Fruit fly (Drosophila melanogaster) whole organism, embryonic: ENCODE results near the gene CG10584.
A peak's percentile ranks its signal among the peaks of the same experiment; 100 is the strongest.

Experiments used
- Bgb ChIP-seq: fragments of 200-800 bp; sonication (Bioruptor generic); IDR thresholded peaks from 2 replicates; pipeline ENCODE4 v1.3.6; 2022; ENCODE audit warnings: missing biosample characterization, missing genetic modification characterization; ENCODE audit not compliant: partially characterized antibody
- CG10321 ChIP-seq: fragments of 200-800 bp; sonication (Bioruptor generic); IDR thresholded peaks from 2 replicates; pipeline ENCODE4 v1.3.6; 2022; ENCODE audit warnings: missing biosample characterization, missing genetic modification characterization
- CG10543 ChIP-seq: fragments of 200-800 bp; sonication (Bioruptor generic); optimal IDR thresholded peaks from 3 replicates; lab custom pipeline; 2017; ENCODE audit warnings: missing biosample characterization, mild to moderate bottlenecking, missing genetic modification characterization, moderate library complexity
- CG1233 ChIP-seq: fragments of 200-800 bp; sonication (Bioruptor generic); optimal IDR thresholded peaks from 4 replicates; lab custom pipeline; 2018; ENCODE audit warnings: missing biosample characterization, mild to moderate bottlenecking, missing genetic modification characterization
- CG12659 ChIP-seq: fragments of 200-800 bp; sonication (Bioruptor generic); optimal IDR thresholded peaks from 3 replicates; lab custom pipeline; 2017; ENCODE audit warnings: mild to moderate bottlenecking, missing biosample characterization, missing genetic modification reagents, missing genetic modification characterization
- CG12769 ChIP-seq: fragments of 200-800 bp; sonication (Bioruptor generic); optimal IDR thresholded peaks from 2 replicates; lab custom pipeline; 2019; ENCODE audit warnings: missing biosample characterization, mild to moderate bottlenecking, missing genetic modification characterization, moderate library complexity
- CG13287 ChIP-seq: fragments of 200-800 bp; sonication (Bioruptor generic); IDR thresholded peaks from 2 replicates; pipeline ENCODE4 v1.3.6; 2022; ENCODE audit warnings: missing biosample characterization, missing genetic modification characterization; ENCODE audit not compliant: partially characterized antibody
- CG15479 ChIP-seq: fragments of 200-800 bp; sonication (Bioruptor generic); optimal IDR thresholded peaks from 3 replicates; lab custom pipeline; 2019; ENCODE audit warnings: missing biosample characterization, mild to moderate bottlenecking, missing genetic modification characterization, moderate library complexity
- CG1792 ChIP-seq: fragments of 200-800 bp; sonication (Bioruptor generic); optimal IDR thresholded peaks from 2 replicates; lab custom pipeline; 2016; ENCODE audit warnings: missing biosample characterization, missing genetic modification characterization
- CG2120 ChIP-seq: fragments of 200-800 bp; sonication (Bioruptor generic); optimal IDR thresholded peaks from 3 replicates; lab custom pipeline; 2016; ENCODE audit warnings: missing biosample characterization, missing genetic modification characterization
- CG34224 ChIP-seq: fragments of 200-800 bp; sonication (Bioruptor generic); IDR thresholded peaks from 3 replicates; pipeline ENCODE4 v1.3.6; 2022; ENCODE audit warnings: missing biosample characterization, missing genetic modification characterization; ENCODE audit not compliant: partially characterized antibody
- CG34422 ChIP-seq: fragments of 200-800 bp; sonication (Bioruptor generic); IDR thresholded peaks from 3 replicates; pipeline ENCODE4 v1.3.6; 2022; ENCODE audit warnings: missing biosample characterization, missing genetic modification characterization
- CG4854 ChIP-seq: fragments of 200-800 bp; sonication (Bioruptor generic); optimal IDR thresholded peaks from 2 replicates; lab custom pipeline; 2016; ENCODE audit warnings: missing biosample characterization, missing genetic modification characterization, inconsistent platforms
- CG6272 ChIP-seq: fragments of 200-800 bp; sonication (Bioruptor generic); IDR thresholded peaks from 2 replicates; pipeline ENCODE4 v1.3.6; 2022; ENCODE audit warnings: missing biosample characterization, missing genetic modification characterization
- CG6683 ChIP-seq: fragments of 200-800 bp; sonication (Bioruptor generic); optimal IDR thresholded peaks from 2 replicates; lab custom pipeline; 2017; ENCODE audit warnings: missing biosample characterization, mild to moderate bottlenecking, missing genetic modification characterization, missing genetic modification reagents
- CG8388 ChIP-seq: fragments of 200-800 bp; sonication (Bioruptor generic); optimal IDR thresholded peaks from 2 replicates; lab custom pipeline; 2019; ENCODE audit warnings: missing biosample characterization, mild to moderate bottlenecking, missing genetic modification characterization, moderate library complexity
- CG8924 ChIP-seq: fragments of 200-800 bp; optimal IDR thresholded peaks from 3 replicates; lab custom pipeline; 2019; ENCODE audit warnings: missing biosample characterization, mild to moderate bottlenecking, missing genetic modification characterization, moderate library complexity
- CG9609 ChIP-seq: fragments of 200-800 bp; sonication (Bioruptor generic); optimal IDR thresholded peaks from 3 replicates; lab custom pipeline; 2016; ENCODE audit warnings: missing biosample characterization, missing genetic modification characterization
- CG9817 ChIP-seq: fragments of 200-800 bp; sonication (Bioruptor generic); optimal IDR thresholded peaks from 2 replicates; lab custom pipeline; 2018; ENCODE audit warnings: missing biosample characterization, mild to moderate bottlenecking, missing genetic modification characterization, moderate library complexity
- CHES-1-like ChIP-seq: fragments of 200-800 bp; sonication (Bioruptor generic); optimal IDR thresholded peaks from 2 replicates; lab custom pipeline; 2016; ENCODE audit warnings: missing biosample characterization, missing genetic modification characterization
- D19B ChIP-seq: fragments of 200-800 bp; sonication (Bioruptor generic); optimal IDR thresholded peaks from 2 replicates; lab custom pipeline; 2017; ENCODE audit warnings: missing biosample characterization, mild to moderate bottlenecking, missing genetic modification characterization
- Dip2 ChIP-seq: fragments of 200-800 bp; sonication (Bioruptor generic); IDR thresholded peaks from 2 replicates; pipeline ENCODE4 v1.3.6; 2022; ENCODE audit warnings: missing biosample characterization, missing genetic modification characterization
- GATAe ChIP-seq: fragments of 200-800 bp; sonication (Bioruptor generic); conservative IDR thresholded peaks from 2 replicates; pipeline ENCODE4 v1.3.6; 2022; ENCODE audit warnings: missing biosample characterization, missing genetic modification characterization
- Max ChIP-seq: fragments of 200-800 bp; sonication (Bioruptor generic); optimal IDR thresholded peaks from 2 replicates; lab custom pipeline; 2016; ENCODE audit warnings: missing biosample characterization, mild to moderate bottlenecking, missing genetic modification characterization
- NC2α ChIP-seq: fragments of 200-800 bp; sonication (Bioruptor generic); optimal IDR thresholded peaks from 2 replicates; lab custom pipeline; 2016; ENCODE audit warnings: missing biosample characterization, missing genetic modification characterization
- NK7.1 ChIP-seq: fragments of 200-800 bp; sonication (Bioruptor generic); optimal IDR thresholded peaks from 3 replicates; lab custom pipeline; 2016; ENCODE audit warnings: missing biosample characterization, missing genetic modification characterization
- Nf-YC ChIP-seq: fragments of 200-800 bp; optimal IDR thresholded peaks from 3 replicates; lab custom pipeline; 2019; ENCODE audit warnings: missing biosample characterization, mild to moderate bottlenecking, missing genetic modification characterization, moderate library complexity
- Ssrp ChIP-seq: fragments of 200-800 bp; sonication (Bioruptor generic); optimal IDR thresholded peaks from 2 replicates; lab custom pipeline; 2018; ENCODE audit warnings: missing biosample characterization, mild to moderate bottlenecking, missing genetic modification characterization, moderate library complexity
- Tbp ChIP-seq: fragments of >200 bp; optimal IDR thresholded peaks from 2 replicates; lab custom pipeline; 2018; ENCODE audit warnings: missing biosample characterization, missing genetic modification characterization
- Trl ChIP-seq, 3 experiments: fragments of >200 bp in 2 of 3; fragments of 200-800 bp in 1 of 3; sonication (Bioruptor generic) in 1 of 3; optimal IDR thresholded peaks; 2 replicates in 1 of 3; 3 replicates in 2 of 3; lab custom pipeline; 2016 to 2017; ENCODE audit warnings: missing biosample characterization in 1 of 3, missing genetic modification characterization in 1 of 3
- croc ChIP-seq: fragments of 200-800 bp; sonication (Bioruptor generic); conservative IDR thresholded peaks from 3 replicates; pipeline ENCODE4 v1.3.6; 2022; ENCODE audit warnings: missing biosample characterization, missing genetic modification characterization
- dm ChIP-seq: fragments of 200-800 bp; sonication (Bioruptor generic); optimal IDR thresholded peaks from 3 replicates; lab custom pipeline; 2016; ENCODE audit warnings: missing biosample characterization, missing genetic modification characterization
- dpn ChIP-seq, 2 experiments: fragments of 200-800 bp; sonication (Bioruptor generic); optimal IDR thresholded peaks; 3 replicates each; lab custom pipeline; 2016; ENCODE audit warnings: missing biosample characterization in 2 of 2, missing genetic modification characterization in 2 of 2
- eve ChIP-seq, 2 experiments: fragments of >200 bp; optimal IDR thresholded peaks; 2 replicates each; lab custom pipeline; 2017; ENCODE audit warnings: missing biosample characterization in 2 of 2, missing genetic modification characterization in 2 of 2
- exex ChIP-seq: fragments of 200-800 bp; sonication (Bioruptor generic); optimal IDR thresholded peaks from 4 replicates; lab custom pipeline; 2018; ENCODE audit warnings: missing biosample characterization, mild to moderate bottlenecking, missing genetic modification characterization, moderate library complexity
- fru ChIP-seq: fragments of >200 bp; optimal IDR thresholded peaks from 2 replicates; lab custom pipeline; 2017
- gfzf ChIP-seq: fragments of 200-800 bp; sonication (Bioruptor generic); optimal IDR thresholded peaks from 2 replicates; lab custom pipeline; 2016; ENCODE audit warnings: missing biosample characterization, mild to moderate bottlenecking, missing genetic modification characterization, moderate library complexity
- hth ChIP-seq: fragments of >200 bp; optimal IDR thresholded peaks from 2 replicates; lab custom pipeline; 2017; ENCODE audit warnings: inconsistent platforms
- lmd ChIP-seq: fragments of 200-800 bp; sonication (Bioruptor generic); IDR thresholded peaks from 2 replicates; pipeline ENCODE4 v1.3.6; 2022; ENCODE audit warnings: missing biosample characterization, missing genetic modification characterization
- odd ChIP-seq: fragments of 200-800 bp; sonication (Bioruptor generic); optimal IDR thresholded peaks from 2 replicates; lab custom pipeline; 2017; ENCODE audit warnings: missing biosample characterization, mild to moderate bottlenecking, missing genetic modification characterization
- pan ChIP-seq, 4 experiments: fragments of >200 bp in 3 of 4; fragments of 200-800 bp in 1 of 4; sonication (Bioruptor generic) in 1 of 4; optimal IDR thresholded peaks in 3 of 4; IDR thresholded peaks in 1 of 4; 2 replicates each; pipeline versions ENCODE4 v1.3.6 to Lab custom; 2017 to 2022; ENCODE audit warnings: missing biosample characterization in 2 of 4, missing genetic modification characterization in 2 of 4, mixed read lengths in 1 of 4
- pb ChIP-seq: fragments of 200-800 bp; sonication (Bioruptor generic); optimal IDR thresholded peaks from 3 replicates; lab custom pipeline; 2016; ENCODE audit warnings: missing biosample characterization, missing genetic modification characterization
- pho ChIP-seq: fragments of 200-800 bp; sonication (Bioruptor generic); optimal IDR thresholded peaks from 2 replicates; lab custom pipeline; 2016; ENCODE audit warnings: missing biosample characterization, missing genetic modification characterization
- pum ChIP-seq: fragments of 200-800 bp; sonication (Bioruptor generic); optimal IDR thresholded peaks from 2 replicates; lab custom pipeline; 2016; ENCODE audit warnings: missing biosample characterization, missing genetic modification characterization
- sim ChIP-seq: fragments of 200-800 bp; sonication (Bioruptor generic); IDR thresholded peaks from 2 replicates; pipeline ENCODE4 v1.3.6; 2022; ENCODE audit warnings: missing biosample characterization, missing genetic modification characterization
- sisA ChIP-seq: fragments of 200-800 bp; sonication (Bioruptor generic); IDR thresholded peaks from 2 replicates; pipeline ENCODE4 v1.3.6; 2022; ENCODE audit warnings: missing biosample characterization, missing genetic modification characterization
- tgo ChIP-seq: fragments of 200-800 bp; sonication (Bioruptor generic); IDR thresholded peaks from 3 replicates; pipeline ENCODE4 v1.3.6; 2022; ENCODE audit warnings: missing biosample characterization, missing genetic modification characterization
- tin ChIP-seq: fragments of 200-800 bp; sonication (Bioruptor generic); optimal IDR thresholded peaks from 3 replicates; lab custom pipeline; 2016; ENCODE audit warnings: missing biosample characterization, missing genetic modification characterization
- toy ChIP-seq: fragments of 200-800 bp; sonication (Bioruptor generic); IDR thresholded peaks from 2 replicates; pipeline ENCODE4 v1.3.6; 2022; ENCODE audit warnings: missing biosample characterization, missing genetic modification characterization
- unc-4 ChIP-seq: fragments of 200-800 bp; sonication (Bioruptor generic); IDR thresholded peaks from 2 replicates; pipeline ENCODE4 v1.3.6; 2022; ENCODE audit warnings: missing biosample characterization, missing genetic modification characterization; ENCODE audit not compliant: partially characterized antibody
- yki ChIP-seq: fragments of >200 bp; optimal IDR thresholded peaks from 3 replicates; lab custom pipeline; 2018
- zfh1 ChIP-seq: fragments of 200-800 bp; sonication (Bioruptor generic); IDR thresholded peaks from 3 replicates; pipeline ENCODE4 v1.3.6; 2022; ENCODE audit warnings: missing biosample characterization, missing genetic modification characterization

CG10584 gene

dm6 chr3L:21008899-21009298, 22.3 kb downstream of the CG10584 start:
- TF ChIP-seq CG12659 (GFP tag; lab: Kevin White, UChicago) (no peak), fru (no peak), GATAe (GFP tag; lab: Robert Waterston, UW) (no peak), pho (GFP tag; lab: Kevin White, UChicago) (no peak), lmd (no peak), CG6272 (GFP tag; lab: Robert Waterston, UW) (no peak), yki (lab: Kevin White, UChicago) (peak; percentile 68), CG1233 (GFP tag; lab: Kevin White, UChicago) (no peak), Tbp (GFP tag; lab: Kevin White, UChicago) (no peak), CG1792 (GFP tag; lab: Kevin White, UChicago) (no peak), hth (lab: Kevin White, UChicago) (no peak), pan (optimal IDR thresholded peaks at IDR 0.05; lab: Kevin White, UChicago) (no peak), pan (GFP tag; optimal IDR thresholded peaks at IDR 0.05 in 1 of 2, IDR thresholded peaks at IDR 0.05 in 1 of 2) (no peak), Trl (optimal IDR thresholded peaks at IDR 0.05; lab: Kevin White, UChicago) (peak; percentile 92 to 98), Trl (GFP tag; optimal IDR thresholded peaks at IDR 0.05; lab: Kevin White, UChicago) (peak; percentile 54), CG15479 (GFP tag; lab: Kevin White, UChicago) (peak; percentile 71), Bgb (no peak), CG8388 (no peak), zfh1 (no peak), D19B (GFP tag; lab: Kevin White, UChicago) (no peak), CG6683 (GFP tag; lab: Kevin White, UChicago) (no peak), pb (GFP tag; lab: Kevin White, UChicago) (no peak), CG34224 (GFP tag; lab: Robert Waterston, UW) (peak; percentile 22; the same call in 1 of the 3 replicates), CG9609 (no peak), CG34422 (GFP tag; lab: Robert Waterston, UW) (0 out of 3 replicates have a peak, but pooled peaks have one; percentile 22), eve (GFP tag; optimal IDR thresholded peaks at IDR 0.05; lab: Kevin White, UChicago) (no peak), NK7.1 (GFP tag; lab: Kevin White, UChicago) (no peak), CG12769 (tag; lab: Kevin White, UChicago) (peak; percentile 66), dpn (GFP tag; optimal IDR thresholded peaks at IDR 0.05; lab: Kevin White, UChicago) (no peak), CG4854 (GFP tag; lab: Kevin White, UChicago) (no peak), Nf-YC (tag; lab: Kevin White, UChicago) (no peak), CG13287 (GFP tag; lab: Robert Waterston, UW) (peak; percentile 37; the same call in 1 of the 2 replicates), Max (GFP tag; lab: Kevin White, UChicago) (peak; percentile 24), Dip2 (GFP tag; lab: Robert Waterston, UW) (no peak), pum (no peak), gfzf (GFP tag; lab: Kevin White, UChicago) (no peak), NC2α (GFP tag; lab: Kevin White, UChicago) (no peak), CG10321 (GFP tag; lab: Robert Waterston, UW) (no peak), exex (no peak), sisA (GFP tag; lab: Robert Waterston, UW) (no peak), odd (GFP tag; lab: Kevin White, UChicago) (no peak), CG8924 (tag; lab: Kevin White, UChicago) (no peak), CG10543 (GFP tag; lab: Kevin White, UChicago) (no peak), CHES-1-like (GFP tag; lab: Kevin White, UChicago) (no peak), CG9817 (no peak), CG2120 (GFP tag; lab: Kevin White, UChicago) (no peak), toy (GFP tag; lab: Robert Waterston, UW) (no peak), dm (GFP tag; lab: Kevin White, UChicago) (peak; percentile 46), Ssrp (tag; lab: Kevin White, UChicago) (no peak), unc-4 (GFP tag; lab: Robert Waterston, UW) (peak; percentile 12; the same call in 1 of the 2 replicates), tin (GFP tag; lab: Kevin White, UChicago) (no peak), sim (GFP tag; lab: Robert Waterston, UW) (no peak), tgo (no peak), croc (no peak)
